Worm (Caenorhabditis elegans): ENCODE results near the gene ZC190.10.

- TF ChIP-seq tra-4 (tag; optimal IDR thresholded peaks at IDR 0.05) (no peak), ceh-13 (GFP tag; optimal IDR thresholded peaks at IDR 0.05) (no peak), tbx-11 (GFP tag; IDR thresholded peaks at IDR 0.05) (no peak), B0310.2 (tag; optimal IDR thresholded peaks at IDR 0.05) (no peak)
These were observed 12.3 kb downstream of the ZC190.10 start for ce11 chrV:8683787-8684186.
